Fruit fly (Drosophila melanogaster) whole organism, embryonic: Measurements from ENCODE around the gene mAChR-B.

Experiments used
- CG10431 ChIP-seq: fragments of 200-800 bp; sonication (Bioruptor generic); optimal IDR thresholded peaks from 3 replicates; lab custom pipeline; 2018; ENCODE audit warnings: missing biosample characterization, mild to moderate bottlenecking, missing genetic modification characterization
- CG11696 ChIP-seq: fragments of 200-800 bp; sonication (Bioruptor generic); IDR thresholded peaks from 2 replicates; pipeline ENCODE4 v1.3.6; 2022; ENCODE audit warnings: missing biosample characterization, missing genetic modification characterization
- CG12659 ChIP-seq: fragments of 200-800 bp; sonication (Bioruptor generic); optimal IDR thresholded peaks from 3 replicates; lab custom pipeline; 2017; ENCODE audit warnings: mild to moderate bottlenecking, missing biosample characterization, missing genetic modification reagents, missing genetic modification characterization
- CG12942 ChIP-seq: fragments of 200-800 bp; sonication (Bioruptor generic); optimal IDR thresholded peaks from 3 replicates; lab custom pipeline; 2016; ENCODE audit warnings: missing biosample characterization, missing genetic modification characterization
- CG13287 ChIP-seq: fragments of 200-800 bp; sonication (Bioruptor generic); IDR thresholded peaks from 2 replicates; pipeline ENCODE4 v1.3.6; 2022; ENCODE audit warnings: missing biosample characterization, missing genetic modification characterization; ENCODE audit not compliant: partially characterized antibody
- CG1529 ChIP-seq: fragments of 200-800 bp; sonication (Bioruptor generic); optimal IDR thresholded peaks from 3 replicates; lab custom pipeline; 2018; ENCODE audit warnings: missing biosample characterization, missing genetic modification characterization
- CG17359 ChIP-seq: fragments of 200-800 bp; sonication (Bioruptor generic); optimal IDR thresholded peaks from 3 replicates; lab custom pipeline; 2018; ENCODE audit warnings: missing biosample characterization, mild to moderate bottlenecking, missing genetic modification characterization, moderate library complexity
- CG17829 ChIP-seq: fragments of 200-800 bp; optimal IDR thresholded peaks from 2 replicates; lab custom pipeline; 2019; ENCODE audit warnings: missing biosample characterization, mild to moderate bottlenecking, missing genetic modification characterization, moderate library complexity
- CG17912 ChIP-seq: fragments of 200-800 bp; sonication (Bioruptor generic); optimal IDR thresholded peaks from 2 replicates; lab custom pipeline; 2018; ENCODE audit warnings: missing biosample characterization, mild to moderate bottlenecking, missing genetic modification characterization
- CG2129 ChIP-seq: fragments of 200-800 bp; sonication (Bioruptor generic); IDR thresholded peaks from 2 replicates; pipeline ENCODE4 v1.3.6; 2022; ENCODE audit warnings: missing biosample characterization, missing genetic modification characterization; ENCODE audit not compliant: partially characterized antibody
- CG2712 ChIP-seq: fragments of 200-800 bp; optimal IDR thresholded peaks from 3 replicates; lab custom pipeline; 2019; ENCODE audit warnings: missing biosample characterization, mild to moderate bottlenecking, missing genetic modification characterization, moderate library complexity
- CG7786 ChIP-seq: fragments of 200-800 bp; sonication (Bioruptor generic); optimal IDR thresholded peaks from 2 replicates; lab custom pipeline; 2016; ENCODE audit warnings: missing biosample characterization, missing genetic modification characterization
- CG8290 ChIP-seq, 3 experiments: fragments of 200-800 bp; sonication (Bioruptor generic); optimal IDR thresholded peaks; 2 replicates each; lab custom pipeline; 2016 to 2019; ENCODE audit warnings: missing biosample characterization in 3 of 3, missing genetic modification characterization in 3 of 3, mild to moderate bottlenecking in 2 of 3, moderate library complexity in 1 of 3
- Chrac-16 ChIP-seq: fragments of 200-800 bp; sonication (Bioruptor generic); optimal IDR thresholded peaks from 3 replicates; lab custom pipeline; 2016; ENCODE audit warnings: missing biosample characterization, missing genetic modification characterization
- D ChIP-seq, 2 experiments: fragments of 200-800 bp in 1 of 2; fragments of >200 bp in 1 of 2; sonication (Bioruptor generic) in 1 of 2; optimal IDR thresholded peaks; 2 replicates in 1 of 2; 3 replicates in 1 of 2; lab custom pipeline; 2017; ENCODE audit warnings: mild to moderate bottlenecking in 1 of 2, missing biosample characterization in 1 of 2, missing genetic modification characterization in 1 of 2, missing genetic modification reagents in 1 of 2
- Dref ChIP-seq: fragments of 200-800 bp; sonication (Bioruptor generic); IDR thresholded peaks from 2 replicates; pipeline ENCODE4 v1.3.6; 2022; ENCODE audit warnings: missing biosample characterization, missing genetic modification characterization
- Fer1 ChIP-seq: fragments of 200-800 bp; sonication (Bioruptor generic); optimal IDR thresholded peaks from 2 replicates; lab custom pipeline; 2017; ENCODE audit warnings: missing biosample characterization, mild to moderate bottlenecking, missing genetic modification characterization
- Gug ChIP-seq: fragments of 200-800 bp; sonication (Bioruptor generic); IDR thresholded peaks from 4 replicates; pipeline ENCODE4 v1.3.6; 2022; ENCODE audit warnings: missing biosample characterization, missing genetic modification characterization
- H15 ChIP-seq: fragments of 200-800 bp; sonication (Bioruptor generic); IDR thresholded peaks from 3 replicates; pipeline ENCODE4 v1.3.6; 2022; ENCODE audit warnings: missing biosample characterization, missing genetic modification characterization
- Kr ChIP-seq: fragments of 200-800 bp; sonication (Bioruptor generic); optimal IDR thresholded peaks from 2 replicates; lab custom pipeline; 2017; ENCODE audit warnings: missing biosample characterization, mild to moderate bottlenecking, missing genetic modification characterization
- Lim3 ChIP-seq: fragments of 200-800 bp; sonication (Bioruptor generic); IDR thresholded peaks from 2 replicates; pipeline ENCODE4 v1.3.6; 2022; ENCODE audit warnings: missing biosample characterization, missing genetic modification characterization
- Max ChIP-seq: fragments of 200-800 bp; sonication (Bioruptor generic); optimal IDR thresholded peaks from 2 replicates; lab custom pipeline; 2016; ENCODE audit warnings: missing biosample characterization, mild to moderate bottlenecking, missing genetic modification characterization
- PHDP ChIP-seq: fragments of 200-800 bp; sonication (Bioruptor generic); optimal IDR thresholded peaks from 3 replicates; lab custom pipeline; 2018; ENCODE audit warnings: missing biosample characterization, mild to moderate bottlenecking, missing genetic modification characterization, moderate library complexity
- Ptx1 ChIP-seq: fragments of 200-800 bp; sonication (Bioruptor generic); IDR thresholded peaks from 2 replicates; pipeline ENCODE4 v1.3.6; 2022; ENCODE audit warnings: missing biosample characterization, missing genetic modification characterization
- Ravus ChIP-seq: fragments of 200-800 bp; sonication (Bioruptor generic); IDR thresholded peaks from 2 replicates; pipeline ENCODE4 v1.3.6; 2022; ENCODE audit warnings: missing biosample characterization, missing genetic modification characterization
- aop ChIP-seq: fragments of 200-800 bp; sonication (Bioruptor generic); IDR thresholded peaks from 2 replicates; pipeline ENCODE4 v1.3.6; 2022; ENCODE audit warnings: missing biosample characterization, missing genetic modification characterization
- ap ChIP-seq: fragments of 200-800 bp; sonication (Bioruptor generic); IDR thresholded peaks from 2 replicates; pipeline ENCODE4 v1.3.6; 2022; ENCODE audit warnings: missing biosample characterization, missing genetic modification characterization
- br ChIP-seq: fragments of >200 bp; optimal IDR thresholded peaks from 2 replicates; lab custom pipeline; 2017
- cato ChIP-seq: fragments of 200-800 bp; sonication (Bioruptor generic); optimal IDR thresholded peaks from 2 replicates; lab custom pipeline; 2016; ENCODE audit warnings: missing biosample characterization, missing genetic modification characterization, borderline replicate concordance
- ci ChIP-seq: fragments of 200-800 bp; sonication (Bioruptor generic); IDR thresholded peaks from 3 replicates; pipeline ENCODE4 v1.3.6; 2022; ENCODE audit warnings: missing biosample characterization, missing genetic modification characterization
- crol ChIP-seq: fragments of 200-800 bp; sonication (Bioruptor generic); IDR thresholded peaks from 2 replicates; pipeline ENCODE4 v1.3.6; 2022; ENCODE audit warnings: missing biosample characterization, missing genetic modification characterization
- dmrt11E ChIP-seq: fragments of 200-800 bp; sonication (Bioruptor generic); optimal IDR thresholded peaks from 3 replicates; lab custom pipeline; 2018; ENCODE audit warnings: missing biosample characterization, mild to moderate bottlenecking, missing genetic modification characterization, moderate library complexity
- ftz-f1 ChIP-seq: fragments of 200-800 bp; sonication (Bioruptor generic); optimal IDR thresholded peaks from 2 replicates; lab custom pipeline; 2016; ENCODE audit warnings: missing biosample characterization, missing genetic modification characterization
- gce ChIP-seq: fragments of 200-800 bp; sonication (Bioruptor generic); IDR thresholded peaks from 3 replicates; pipeline ENCODE4 v1.3.6; 2022; ENCODE audit warnings: missing biosample characterization, missing genetic modification characterization
- grau ChIP-seq: fragments of 200-800 bp; optimal IDR thresholded peaks from 3 replicates; lab custom pipeline; 2019; ENCODE audit warnings: missing biosample characterization, mild to moderate bottlenecking, missing genetic modification characterization, moderate library complexity
- insv ChIP-seq, 2 experiments: fragments of 200-800 bp; sonication (Bioruptor generic); optimal IDR thresholded peaks; 3 replicates each; lab custom pipeline; 2016 to 2018; ENCODE audit warnings: missing biosample characterization in 2 of 2, missing genetic modification characterization in 2 of 2
- jing ChIP-seq: fragments of 200-800 bp; sonication (Bioruptor generic); optimal IDR thresholded peaks from 2 replicates; lab custom pipeline; 2018; ENCODE audit warnings: missing biosample characterization, mild to moderate bottlenecking, missing genetic modification characterization
- mirr ChIP-seq: fragments of 200-800 bp; sonication (Bioruptor generic); optimal IDR thresholded peaks from 3 replicates; lab custom pipeline; 2018; ENCODE audit warnings: missing biosample characterization, mild to moderate bottlenecking, missing genetic modification characterization
- nau ChIP-seq: fragments of 200-800 bp; sonication (Bioruptor generic); optimal IDR thresholded peaks from 3 replicates; lab custom pipeline; 2017; ENCODE audit warnings: missing biosample characterization, mild to moderate bottlenecking, missing genetic modification characterization, missing genetic modification reagents
- phol ChIP-seq: fragments of 200-800 bp; sonication (Bioruptor generic); optimal IDR thresholded peaks from 3 replicates; lab custom pipeline; 2018; ENCODE audit warnings: missing biosample characterization, mild to moderate bottlenecking, missing genetic modification characterization, moderate library complexity
- pum ChIP-seq: fragments of 200-800 bp; sonication (Bioruptor generic); optimal IDR thresholded peaks from 2 replicates; lab custom pipeline; 2016; ENCODE audit warnings: missing biosample characterization, missing genetic modification characterization
- salm ChIP-seq: fragments of 200-800 bp; sonication (Bioruptor generic); optimal IDR thresholded peaks from 2 replicates; lab custom pipeline; 2018; ENCODE audit warnings: missing biosample characterization, mild to moderate bottlenecking, missing genetic modification characterization
- shn ChIP-seq: fragments of 200-800 bp; sonication (Bioruptor generic); optimal IDR thresholded peaks from 3 replicates; lab custom pipeline; 2016; ENCODE audit warnings: missing biosample characterization, missing genetic modification characterization
- sna ChIP-seq: fragments of 200-800 bp; sonication (Bioruptor generic); IDR thresholded peaks from 2 replicates; pipeline ENCODE4 v1.3.6; 2022; ENCODE audit warnings: missing biosample characterization, missing genetic modification characterization; ENCODE audit not compliant: partially characterized antibody
- sr ChIP-seq: fragments of 200-800 bp; sonication (Bioruptor generic); IDR thresholded peaks from 3 replicates; pipeline ENCODE4 v1.3.6; 2022; ENCODE audit warnings: missing biosample characterization, missing genetic modification characterization
- wdn ChIP-seq: fragments of 200-800 bp; sonication (Bioruptor generic); IDR thresholded peaks from 2 replicates; pipeline ENCODE4 v1.3.6; 2022; ENCODE audit warnings: missing biosample characterization, missing genetic modification characterization
- zen2 ChIP-seq: fragments of 200-800 bp; sonication (Bioruptor generic); IDR thresholded peaks from 3 replicates; pipeline ENCODE4 v1.3.6; 2022; ENCODE audit warnings: missing biosample characterization, missing genetic modification characterization; ENCODE audit not compliant: partially characterized antibody
- zf30C ChIP-seq: fragments of 200-800 bp; sonication (Bioruptor generic); optimal IDR thresholded peaks from 3 replicates; lab custom pipeline; 2018; ENCODE audit warnings: missing biosample characterization, mild to moderate bottlenecking, missing genetic modification characterization

Gene mAChR-B

DNA sequence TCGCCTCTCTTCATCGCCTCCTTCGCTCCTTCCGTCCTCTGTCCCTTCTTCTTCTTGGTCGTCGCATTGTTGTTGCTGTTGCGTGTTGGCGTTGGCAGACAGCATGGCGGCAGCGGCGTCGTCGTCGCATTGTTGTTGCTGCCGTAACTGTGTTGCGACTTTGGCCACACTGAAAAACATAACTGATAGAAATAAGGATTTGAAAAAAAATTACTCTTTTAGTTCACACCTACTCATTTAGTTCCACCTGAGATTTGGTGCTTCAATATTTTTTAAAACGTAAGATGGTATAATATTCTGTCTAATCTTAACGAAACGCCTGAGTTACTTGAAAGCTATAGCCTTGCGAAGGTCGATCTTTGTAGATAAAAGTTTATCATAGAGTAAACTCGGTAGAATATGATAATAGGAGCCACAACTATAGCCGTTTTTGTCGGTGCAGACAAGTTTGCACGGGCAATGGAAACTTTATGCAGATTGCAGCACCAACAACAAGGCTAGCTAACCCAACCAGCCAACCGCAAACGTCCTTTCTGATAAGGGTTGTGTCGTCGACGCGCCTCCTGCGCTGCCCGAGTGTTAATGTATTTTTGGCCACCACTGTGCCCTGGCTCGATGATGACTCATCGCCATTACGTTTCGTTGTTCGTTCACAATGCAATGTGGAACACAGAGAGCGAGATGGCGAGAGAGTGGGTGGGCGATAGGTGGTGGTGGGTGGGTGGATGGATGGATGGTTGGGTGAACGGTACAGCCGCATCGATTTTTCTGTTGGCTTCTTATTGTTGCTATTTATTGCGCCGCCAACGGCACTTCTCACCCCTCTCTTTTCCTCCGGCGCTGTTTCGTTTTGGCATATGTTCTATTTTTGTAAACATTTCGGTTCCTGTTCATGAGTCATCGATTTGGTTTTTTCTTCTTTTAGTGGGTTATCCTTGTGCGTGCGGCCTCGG lies 54.1 kb downstream of the mAChR-B start (continued):
- TF ChIP-seq CG17359 (tag; lab: Kevin White, UChicago): peak; percentile 82
- no peak for TF ChIP-seq br (lab: Kevin White, UChicago)
- peak; percentile 79 for TF ChIP-seq shn (GFP tag; lab: Kevin White, UChicago)
- peak; percentile 79 for TF ChIP-seq Fer1 (GFP tag; lab: Kevin White, UChicago)
- TF ChIP-seq gce: no peak
- peak; percentile 99 for TF ChIP-seq sr (GFP tag; lab: Robert Waterston, UW)
- no peak for TF ChIP-seq CG2129 (GFP tag; lab: Robert Waterston, UW)
- peak; percentile 66 for TF ChIP-seq dmrt11E (tag; lab: Kevin White, UChicago)
- TF ChIP-seq ap (GFP tag; lab: Robert Waterston, UW): peak; percentile 69
- TF ChIP-seq nau (GFP tag; lab: Kevin White, UChicago): peak; percentile 64
- peak; percentile 87 for TF ChIP-seq grau (tag; lab: Kevin White, UChicago)
- peak; percentile 81 for TF ChIP-seq CG12659
- TF ChIP-seq salm (tag; lab: Kevin White, UChicago): peak; percentile 38
- peak; percentile 80 for TF ChIP-seq PHDP (tag; lab: Kevin White, UChicago)
- 0 out of 4 replicates have a peak, but pooled peaks have one; percentile 14 for TF ChIP-seq Gug (GFP tag; lab: Robert Waterston, UW)
- peak; percentile 88 for TF ChIP-seq phol (tag; lab: Kevin White, UChicago)
- TF ChIP-seq ftz-f1: no peak
- TF ChIP-seq CG17912 (GFP tag; lab: Kevin White, UChicago): no peak
- TF ChIP-seq Ptx1 (GFP tag; lab: Robert Waterston, UW): peak; percentile 65
- no peak for TF ChIP-seq zen2 (GFP tag; lab: Robert Waterston, UW)
- TF ChIP-seq D (optimal IDR thresholded peaks at IDR 0.05; lab: Kevin White, UChicago): peak; percentile 30
- TF ChIP-seq D (GFP tag; optimal IDR thresholded peaks at IDR 0.05; lab: Kevin White, UChicago): peak; percentile 72
- peak; percentile 83 for TF ChIP-seq ci
- peak; percentile 78 for TF ChIP-seq CG7786
- TF ChIP-seq Max (GFP tag; lab: Kevin White, UChicago): peak; percentile 75
- no peak for TF ChIP-seq CG11696
- peak; percentile 74 for TF ChIP-seq pum (GFP tag; lab: Kevin White, UChicago)
- peak; percentile 58; the same call in 1 of the 2 replicates for TF ChIP-seq wdn
- no peak for TF ChIP-seq mirr (GFP tag; lab: Kevin White, UChicago)
- peak; percentile 75 for TF ChIP-seq crol
- no peak for TF ChIP-seq Dref
- TF ChIP-seq Lim3: no peak
- TF ChIP-seq cato (GFP tag; lab: Kevin White, UChicago): peak; percentile 53
- TF ChIP-seq sna: no peak
- TF ChIP-seq CG10431 (GFP tag; lab: Kevin White, UChicago): no peak
- TF ChIP-seq CG1529 (GFP tag; lab: Kevin White, UChicago): peak; percentile 76
- peak; percentile 71 for TF ChIP-seq jing (GFP tag; lab: Kevin White, UChicago)
- no peak for TF ChIP-seq Kr (GFP tag; lab: Kevin White, UChicago)
- TF ChIP-seq CG12942: peak; percentile 53
- no peak for TF ChIP-seq CG13287 (GFP tag; lab: Robert Waterston, UW)
- no peak for TF ChIP-seq insv (GFP tag; optimal IDR thresholded peaks at IDR 0.05; lab: Kevin White, UChicago)
- TF ChIP-seq CG2712 (tag; lab: Kevin White, UChicago): peak; percentile 99
- peak; percentile 61 for TF ChIP-seq Chrac-16 (GFP tag; lab: Kevin White, UChicago)
- peak; percentile 69 for TF ChIP-seq zf30C (GFP tag; lab: Kevin White, UChicago)
- TF ChIP-seq H15 (GFP tag; lab: Robert Waterston, UW): peak; percentile 60; the same call in 2 of the 3 replicates
- peak; percentile 69 for TF ChIP-seq CG17829
- no peak; the same call in 1 of the 2 replicates for TF ChIP-seq Ravus (GFP tag; lab: Robert Waterston, UW)
- no peak for TF ChIP-seq aop
- TF ChIP-seq CG8290 (GFP tag; optimal IDR thresholded peaks at IDR 0.05; lab: Kevin White, UChicago): peak; percentile 34
- peak; percentile 3 to 30 for TF ChIP-seq CG8290 (tag; optimal IDR thresholded peaks at IDR 0.05; lab: Kevin White, UChicago)
